Fruit fly (Drosophila melanogaster) whole organism: ENCODE measurements around the gene CG1801.

ENCODE experiments used
- CG8478 ChIP-seq: fragments of >200 bp; optimal IDR thresholded peaks from 2 replicates; lab custom pipeline; 2018; ENCODE audit warnings: inconsistent platforms
- Dll ChIP-seq: fragments of >200 bp; optimal IDR thresholded peaks from 2 replicates; lab custom pipeline; 2017
- EcR ChIP-seq, 2 experiments: fragments of >200 bp; optimal IDR thresholded peaks; 2 replicates each; lab custom pipeline; 2017; ENCODE audit warnings: missing biosample characterization in 2 of 2, missing genetic modification characterization in 2 of 2, missing genetic modification reagents in 2 of 2
- pan ChIP-seq: fragments of >200 bp; optimal IDR thresholded peaks from 2 replicates; lab custom pipeline; 2017
- psq ChIP-seq: fragments of >200 bp; optimal IDR thresholded peaks from 2 replicates; lab custom pipeline; 2017
- usp ChIP-seq: fragments of >200 bp; optimal IDR thresholded peaks from 2 replicates; lab custom pipeline; 2017; ENCODE audit warnings: missing biosample characterization, missing genetic modification characterization, mixed read lengths

Gene CG1801

dm6 chrX:21337057-21337456 lies 19.7 kb upstream of the CG1801 start:
- no peak for TF ChIP-seq EcR (GFP tag; optimal IDR thresholded peaks at IDR 0.05; lab: Kevin White, UChicago)
- no peak for TF ChIP-seq CG8478
- TF ChIP-seq psq (lab: Kevin White, UChicago): no peak
- no peak for TF ChIP-seq pan
- no peak for TF ChIP-seq Dll
- no peak for TF ChIP-seq usp (GFP tag; lab: Kevin White, UChicago)

- no peak for TF ChIP-seq EcR (GFP tag; optimal IDR thresholded peaks at IDR 0.05; lab: Kevin White, UChicago)
- no peak for TF ChIP-seq Dll
- no peak for TF ChIP-seq pan
- TF ChIP-seq CG8478: no peak
- TF ChIP-seq usp (GFP tag; lab: Kevin White, UChicago): no peak
- no peak for TF ChIP-seq psq (lab: Kevin White, UChicago)
These were observed 17.3 kb upstream of the CG1801 start for dm6 chrX:21334522-21335104.

- TF ChIP-seq psq (lab: Kevin White, UChicago) (no peak), Dll (no peak), usp (GFP tag; lab: Kevin White, UChicago) (no peak), CG8478 (no peak), EcR (GFP tag; optimal IDR thresholded peaks at IDR 0.05; lab: Kevin White, UChicago) (no peak), pan (no peak)
These were observed 15.8 kb upstream of the CG1801 start for dm6 chrX:21333135-21333534.

- TF ChIP-seq EcR (GFP tag; optimal IDR thresholded peaks at IDR 0.05; lab: Kevin White, UChicago) (no peak), pan (no peak), psq (lab: Kevin White, UChicago) (no peak), CG8478 (no peak), usp (GFP tag; lab: Kevin White, UChicago) (no peak), Dll (no peak)
These were observed 6.8 kb upstream of the CG1801 start, which contains the start of the genes Dd and CG1486 for dm6 chrX:21323933-21324688. TSS of gene Dd (minus strand) at chrX:21324009. TSS of gene CG1486 (plus strand) at chrX:21324046.

dm6 chrX:21323171-21323695 lies 5.9 kb upstream of the CG1801 start:
- TF ChIP-seq psq (lab: Kevin White, UChicago) (no peak), EcR (GFP tag; optimal IDR thresholded peaks at IDR 0.05; lab: Kevin White, UChicago) (no peak), Dll (no peak), CG8478 (no peak), usp (GFP tag; lab: Kevin White, UChicago) (no peak), pan (no peak)

- TF ChIP-seq CG8478: no peak
- TF ChIP-seq EcR (GFP tag; optimal IDR thresholded peaks at IDR 0.05; lab: Kevin White, UChicago): no peak
- TF ChIP-seq psq (lab: Kevin White, UChicago): no peak
- no peak for TF ChIP-seq Dll
- no peak for TF ChIP-seq usp (GFP tag; lab: Kevin White, UChicago)
- no peak for TF ChIP-seq pan
These were observed 5.1 kb upstream of the CG1801 start for dm6 chrX:21322289-21322981.

dm6 chrX:21319202-21319772 lies 2.0 kb upstream of the CG1801 start, which contains the start of the genes SLIRP1 and anox:
TSS of gene SLIRP1 (minus strand) at chrX:21319296.
TSS of gene anox (minus strand) at chrX:21319296.
- TF ChIP-seq Dll (no peak), pan (no peak)

- TF ChIP-seq Dll (no peak), EcR (GFP tag; optimal IDR thresholded peaks at IDR 0.05; lab: Kevin White, UChicago) (no peak), usp (GFP tag; lab: Kevin White, UChicago) (no peak), psq (lab: Kevin White, UChicago) (no peak), pan (no peak), CG8478 (no peak)
These were observed 1.5 kb downstream of the CG1801 start, which contains the start of gene Rpt6 for dm6 chrX:21315852-21316251. TSS of gene Rpt6 (plus strand) at chrX:21316052.

dm6 chrX:21306485-21307142 lies 10.7 kb downstream of the CG1801 start, which contains the start of gene Abca3:
TSS of gene Abca3 (minus strand) at chrX:21306665.
- TF ChIP-seq pan (no peak), CG8478 (no peak), EcR (GFP tag; optimal IDR thresholded peaks at IDR 0.05; lab: Kevin White, UChicago) (no peak), usp (GFP tag; lab: Kevin White, UChicago) (no peak)

dm6 chrX:21285001-21285400 lies 32.3 kb downstream of the CG1801 start, which contains the start of gene CG1494:
TSS of gene CG1494 (plus strand) at chrX:21285301.
- TF ChIP-seq pan (no peak), usp (GFP tag; lab: Kevin White, UChicago) (no peak), EcR (GFP tag; optimal IDR thresholded peaks at IDR 0.05; lab: Kevin White, UChicago) (no peak), Dll (no peak), CG8478 (no peak), psq (lab: Kevin White, UChicago) (no peak)

dm6 chrX:21282035-21282434 lies 35.3 kb downstream of the CG1801 start:
- TF ChIP-seq psq (lab: Kevin White, UChicago) (no peak), usp (GFP tag; lab: Kevin White, UChicago) (no peak), CG8478 (no peak), Dll (no peak), pan (no peak), EcR (GFP tag; optimal IDR thresholded peaks at IDR 0.05; lab: Kevin White, UChicago) (no peak)
